Worm (Caenorhabditis elegans) whole organism, dauer: ENCODE measurements around the gene T13G4.1.

Source experiments
- unc-62 ChIP-seq: sonication (generic microtip); optimal IDR thresholded peaks from 2 replicates; lab custom pipeline; 2017; ENCODE audit warnings: missing biosample characterization, missing genetic modification reagents, missing genetic modification characterization

The T13G4.1 gene

ce11 chrX:1209096-1209495 lies 16.1 kb downstream of the T13G4.1 start, which contains the start of gene C46H3.1:
TSS of gene C46H3.1 (plus strand) at chrX:1209396.
- TF ChIP-seq unc-62 (GFP tag; lab: Kevin White, UChicago), result no peak

ce11 chrX:1213136-1213535 lies 20.2 kb downstream of the T13G4.1 start:
- TF ChIP-seq unc-62 (GFP tag; lab: Kevin White, UChicago), result no peak

ce11 chrX:1216833-1217232 lies 23.9 kb downstream of the T13G4.1 start:
- TF ChIP-seq unc-62 (GFP tag; lab: Kevin White, UChicago), result no peak

DNA sequence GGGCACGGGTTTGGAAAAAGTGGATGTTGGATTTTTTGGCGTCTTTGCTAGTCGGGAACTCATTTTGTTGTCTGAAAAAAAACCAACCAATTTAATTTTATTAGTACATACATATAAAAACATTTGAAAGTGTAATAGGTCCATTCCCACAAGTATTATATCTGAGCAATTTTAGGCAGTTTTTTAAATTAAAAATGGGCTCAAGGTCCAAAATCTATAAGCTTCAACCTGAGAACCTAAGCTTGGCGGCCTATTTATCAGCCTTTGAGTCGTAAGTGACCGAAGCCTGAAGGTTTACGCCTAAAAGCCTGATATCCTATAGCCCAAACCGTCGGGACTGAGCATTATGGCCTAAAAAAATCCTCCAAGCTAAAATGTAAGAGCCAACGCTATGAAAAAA lies 25.5 kb downstream of the T13G4.1 start:
- TF ChIP-seq unc-62 (GFP tag; lab: Kevin White, UChicago), result no peak

DNA sequence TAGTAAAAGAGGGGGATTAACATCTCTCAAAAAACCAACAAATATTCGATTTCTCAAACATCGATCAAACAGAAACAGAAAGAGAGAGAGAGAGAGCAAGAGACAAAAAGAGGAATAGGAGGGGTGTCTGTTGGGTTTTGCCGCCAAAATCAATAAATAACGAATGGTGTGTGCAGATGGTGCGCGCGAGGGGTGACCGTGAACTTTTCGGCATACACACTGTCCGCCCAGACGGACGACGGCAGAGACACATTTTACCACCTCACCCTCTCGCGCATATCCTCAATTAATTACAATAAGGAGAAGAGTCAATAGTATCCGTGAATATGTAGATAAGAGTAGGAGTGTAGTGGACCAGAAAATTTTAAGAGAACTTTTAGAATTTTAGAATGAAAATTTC lies 29.4 kb downstream of the T13G4.1 start:
- no peak for TF ChIP-seq unc-62 (GFP tag; lab: Kevin White, UChicago)

ce11 chrX:1223089-1223488 lies 30.1 kb downstream of the T13G4.1 start:
- no peak for TF ChIP-seq unc-62 (GFP tag; lab: Kevin White, UChicago)

DNA sequence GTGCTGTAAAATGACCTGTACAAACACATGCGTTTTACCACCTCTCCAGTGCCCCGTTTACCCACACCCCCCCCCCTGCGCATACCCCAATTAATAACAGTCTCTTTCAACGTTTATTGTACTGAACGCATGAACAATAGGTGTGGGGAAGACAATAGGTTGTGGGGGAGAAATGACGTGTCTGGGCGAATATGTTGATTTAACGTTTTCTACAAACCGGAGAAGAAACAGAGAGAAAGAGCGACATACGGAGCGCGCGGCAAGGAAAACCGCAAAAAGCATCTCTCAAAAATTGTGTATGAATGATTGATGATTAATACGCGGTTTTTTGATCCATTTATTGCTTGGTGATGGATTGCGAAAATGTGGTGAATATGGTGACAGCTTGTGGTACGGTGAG lies 30.9 kb downstream of the T13G4.1 start:
- no peak for TF ChIP-seq unc-62 (GFP tag; lab: Kevin White, UChicago)

- TF ChIP-seq unc-62 (GFP tag; lab: Kevin White, UChicago), result no peak
These were observed 37.7 kb downstream of the T13G4.1 start, which contains the start of gene C46H3.2 for ce11 chrX:1230658-1231057. TSS of gene C46H3.2 (minus strand) at chrX:1230758.

- no peak for TF ChIP-seq unc-62 (GFP tag; lab: Kevin White, UChicago)
These were observed 39.1 kb downstream of the T13G4.1 start for ce11 chrX:1232074-1232473.

DNA sequence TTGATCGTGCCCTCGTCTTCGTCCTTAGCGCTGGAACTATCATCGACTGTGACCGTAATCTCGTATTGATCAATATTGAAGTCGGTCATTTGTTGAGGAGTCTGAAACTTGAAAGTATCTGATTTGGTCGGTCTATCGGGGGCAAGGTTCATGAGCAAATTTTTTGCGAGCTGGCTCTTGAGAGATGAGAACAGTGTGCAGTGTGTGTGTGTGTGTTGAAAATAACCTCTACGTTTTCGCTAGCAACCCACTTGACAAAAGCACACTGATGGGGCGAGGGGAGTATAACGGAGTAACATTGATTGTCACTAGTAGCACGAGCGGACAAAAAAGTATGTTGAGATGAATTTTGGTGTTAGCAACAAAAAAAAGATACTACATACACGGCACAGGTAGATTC lies 45.9 kb downstream of the T13G4.1 start, which contains the start of gene C25G6.3:
C25G6.3 (minus strand) TSS at position 101 of the 400 bp plus-strand sequence.
- TF ChIP-seq unc-62 (GFP tag; lab: Kevin White, UChicago), result no peak

- no peak for TF ChIP-seq unc-62 (GFP tag; lab: Kevin White, UChicago)
These were observed 49.8 kb downstream of the T13G4.1 start for ce11 chrX:1242763-1243162.
